Worm (Caenorhabditis elegans) whole organism, late embryonic: ENCODE measurements around the gene erfa-1.

Experiments
- C08G9.2 ChIP-seq: sonication (generic microtip); optimal IDR thresholded peaks from 2 replicates; lab custom pipeline; 2016; ENCODE audit warnings: mild to moderate bottlenecking, missing genetic modification characterization, moderate library complexity, missing compliant biosample characterization
- F13H6.1 ChIP-seq: sonication (generic microtip); optimal IDR thresholded peaks from 2 replicates; lab custom pipeline; 2016; ENCODE audit warnings: missing genetic modification characterization, missing compliant biosample characterization
- T23F11.4 ChIP-seq: fragments of 200-800 bp; sonication (Bioruptor generic); optimal IDR thresholded peaks from 2 replicates; lab custom pipeline; 2018; ENCODE audit warnings: mild to moderate bottlenecking, missing genetic modification characterization, missing compliant biosample characterization
- ahr-1 ChIP-seq: sonication (generic microtip); optimal IDR thresholded peaks from 2 replicates; lab custom pipeline; 2016; ENCODE audit warnings: missing genetic modification characterization, missing compliant biosample characterization
- ceh-19 ChIP-seq: fragments of 200-800 bp; sonication (Bioruptor generic); optimal IDR thresholded peaks from 2 replicates; lab custom pipeline; 2018; ENCODE audit warnings: mild to moderate bottlenecking, missing genetic modification characterization, missing compliant biosample characterization
- ceh-31 ChIP-seq: sonication (generic microtip); optimal IDR thresholded peaks from 2 replicates; lab custom pipeline; 2016; ENCODE audit warnings: missing genetic modification characterization, missing compliant biosample characterization
- ceh-6 ChIP-seq: fragments of 200-800 bp; sonication (Bioruptor generic); optimal IDR thresholded peaks from 2 replicates; lab custom pipeline; 2018; ENCODE audit warnings: mild to moderate bottlenecking, missing genetic modification characterization, missing compliant biosample characterization
- ceh-9 ChIP-seq: sonication (generic microtip); optimal IDR thresholded peaks from 2 replicates; lab custom pipeline; 2016; ENCODE audit warnings: mild to moderate bottlenecking, missing genetic modification characterization, inconsistent platforms, missing compliant biosample characterization
- che-1 ChIP-seq: sonication (generic microtip); optimal IDR thresholded peaks from 2 replicates; lab custom pipeline; 2016; ENCODE audit warnings: mild to moderate bottlenecking, missing genetic modification characterization, missing compliant biosample characterization
- dmd-4 ChIP-seq: sonication (generic microtip); optimal IDR thresholded peaks from 2 replicates; lab custom pipeline; 2016; ENCODE audit warnings: borderline replicate concordance, missing genetic modification characterization, missing compliant biosample characterization
- dve-1 ChIP-seq: sonication (generic microtip); optimal IDR thresholded peaks from 2 replicates; lab custom pipeline; 2017; ENCODE audit warnings: antibody characterized with exemption, mild to moderate bottlenecking, missing genetic modification characterization, missing compliant biosample characterization
- elt-4 ChIP-seq: sonication (generic microtip); optimal IDR thresholded peaks from 2 replicates; lab custom pipeline; 2016; ENCODE audit warnings: missing genetic modification characterization, missing compliant biosample characterization
- ets-4 ChIP-seq: sonication (generic microtip); optimal IDR thresholded peaks from 2 replicates; lab custom pipeline; 2016; ENCODE audit warnings: missing genetic modification characterization, missing compliant biosample characterization
- eyg-1 ChIP-seq: sonication (generic microtip); optimal IDR thresholded peaks from 2 replicates; lab custom pipeline; 2016; ENCODE audit warnings: missing genotype, missing genetic modification characterization, missing compliant biosample characterization
- fkh-10 ChIP-seq: fragments of 150-350 bp; optimal IDR thresholded peaks from 2 replicates; lab custom pipeline; 2014; ENCODE audit warnings: missing biosample characterization, missing genetic modification reagents, missing genetic modification characterization
- hlh-8 ChIP-seq: sonication (generic microtip); optimal IDR thresholded peaks from 2 replicates; lab custom pipeline; 2016; ENCODE audit warnings: missing genotype, missing genetic modification characterization, missing compliant biosample characterization
- lim-6 ChIP-seq: sonication (generic microtip); optimal IDR thresholded peaks from 2 replicates; lab custom pipeline; 2016; ENCODE audit warnings: missing genetic modification characterization, missing compliant biosample characterization
- mec-3 ChIP-seq: sonication (generic microtip); optimal IDR thresholded peaks from 2 replicates; lab custom pipeline; 2016; ENCODE audit warnings: borderline replicate concordance, missing genetic modification characterization, missing compliant biosample characterization
- nfya-1 ChIP-seq: sonication (generic microtip); optimal IDR thresholded peaks from 2 replicates; lab custom pipeline; 2017; ENCODE audit warnings: missing genetic modification characterization, mild to moderate bottlenecking, missing compliant biosample characterization, antibody characterized with exemption, moderate library complexity
- nhr-232 ChIP-seq: sonication (generic microtip); optimal IDR thresholded peaks from 2 replicates; lab custom pipeline; 2016; ENCODE audit warnings: missing genetic modification characterization, missing compliant biosample characterization
- npax-4 ChIP-seq: sonication (generic microtip); optimal IDR thresholded peaks from 2 replicates; lab custom pipeline; 2016; ENCODE audit warnings: missing genetic modification characterization, missing compliant biosample characterization
- odd-2 ChIP-seq: sonication (generic microtip); optimal IDR thresholded peaks from 2 replicates; lab custom pipeline; 2017; ENCODE audit warnings: antibody characterized with exemption, mild to moderate bottlenecking, missing genetic modification characterization, missing compliant biosample characterization
- pag-3 ChIP-seq: sonication (generic microtip); optimal IDR thresholded peaks from 2 replicates; lab custom pipeline; 2016; ENCODE audit warnings: missing compliant biosample characterization, missing genetic modification characterization, borderline replicate concordance
- pat-9 ChIP-seq: fragments of 200-800 bp; sonication (Bioruptor generic); optimal IDR thresholded peaks from 2 replicates; lab custom pipeline; 2018; ENCODE audit warnings: mild to moderate bottlenecking, missing genetic modification characterization, moderate library complexity, missing compliant biosample characterization
- pha-4 ChIP-seq: fragments of 150-350 bp; optimal IDR thresholded peaks from 2 replicates; lab custom pipeline; 2018; ENCODE audit warnings: missing biosample characterization, missing genetic modification reagents, missing genetic modification characterization
- pros-1 ChIP-seq: fragments of 150-350 bp; optimal IDR thresholded peaks from 2 replicates; lab custom pipeline; 2014; ENCODE audit warnings: missing biosample characterization, missing genetic modification reagents, missing genetic modification characterization
- ref-2 ChIP-seq: sonication (generic microtip); optimal IDR thresholded peaks from 2 replicates; lab custom pipeline; 2016; ENCODE audit warnings: missing genetic modification characterization, missing compliant biosample characterization
- rnt-1 ChIP-seq: sonication (generic microtip); optimal IDR thresholded peaks from 2 replicates; lab custom pipeline; 2016; ENCODE audit warnings: missing genetic modification characterization, missing compliant biosample characterization
- sdc-2 ChIP-seq: sonication (generic microtip); optimal IDR thresholded peaks from 2 replicates; lab custom pipeline; 2016; ENCODE audit warnings: missing genotype, missing genetic modification characterization, missing compliant biosample characterization
- sox-4 ChIP-seq: sonication (generic microtip); optimal IDR thresholded peaks from 2 replicates; lab custom pipeline; 2017; ENCODE audit warnings: mild to moderate bottlenecking, missing genetic modification characterization, inconsistent platforms, missing compliant biosample characterization
- syd-9 ChIP-seq: sonication (generic microtip); optimal IDR thresholded peaks from 2 replicates; lab custom pipeline; 2016; ENCODE audit warnings: mild to moderate bottlenecking, missing genetic modification characterization, moderate library complexity, missing compliant biosample characterization
- tbx-2 ChIP-seq: sonication (generic microtip); optimal IDR thresholded peaks from 2 replicates; lab custom pipeline; 2016; ENCODE audit warnings: missing genetic modification characterization, missing compliant biosample characterization
- tbx-7 ChIP-seq: sonication (generic microtip); optimal IDR thresholded peaks from 2 replicates; lab custom pipeline; 2016; ENCODE audit warnings: missing genotype, missing genetic modification characterization, missing compliant biosample characterization
- unc-3 ChIP-seq, 2 experiments: fragments of 200-800 bp in 1 of 2; sonication (Bioruptor generic) in 1 of 2; sonication (generic microtip) in 1 of 2; conservative IDR thresholded peaks in 1 of 2; optimal IDR thresholded peaks in 1 of 2; 2 replicates each; pipeline versions ENCODE4 v1.3.6 to Lab custom; 2016 to 2022; ENCODE audit warnings: missing compliant biosample characterization in 2 of 2, missing genetic modification characterization in 2 of 2, missing genetic modification reagents in 1 of 2
- zip-5 ChIP-seq: sonication (generic microtip); optimal IDR thresholded peaks from 2 replicates; lab custom pipeline; 2016; ENCODE audit warnings: missing genetic modification characterization, missing compliant biosample characterization

erfa-1 gene

ce11 chrV:6436332-6436731 is 2.4 kb downstream of the erfa-1 start, which contains the start of gene hpo-19:
Gene hpo-19 (plus strand): TSS chrV:6436645.
- TF ChIP-seq ahr-1 (tag; lab: Kevin White, UChicago) (no peak), pha-4 (no peak), pag-3 (tag; lab: Kevin White, UChicago) (no peak), ceh-31 (tag; lab: Kevin White, UChicago) (no peak), lim-6 (tag; lab: Kevin White, UChicago) (no peak), sox-4 (tag; lab: Kevin White, UChicago) (no peak), rnt-1 (tag; lab: Kevin White, UChicago) (no peak), mec-3 (tag; lab: Kevin White, UChicago) (no peak), sdc-2 (tag; lab: Kevin White, UChicago) (no peak), T23F11.4 (GFP tag; lab: Kevin White, UChicago) (no peak), C08G9.2 (no peak), npax-4 (tag; lab: Kevin White, UChicago) (no peak), eyg-1 (tag; lab: Kevin White, UChicago) (no peak), tbx-2 (no peak)

ce11 chrV:6438601-6439000 is 4.7 kb downstream of the erfa-1 start, which contains the start of gene T05H4.4:
Gene T05H4.4 (plus strand): TSS chrV:6438901.
- TF ChIP-seq pat-9 (no peak), pros-1 (tag; lab: Kevin White, UChicago) (no peak)

ce11 chrV:6441613-6442012 is 7.7 kb downstream of the erfa-1 start, which contains the start of gene T05H4.15:
Gene T05H4.15 (minus strand): TSS chrV:6441713.
- TF ChIP-seq ceh-19 (GFP tag; lab: Kevin White, UChicago) = no peak
- no peak for TF ChIP-seq F13H6.1 (tag; lab: Kevin White, UChicago)
- no peak for TF ChIP-seq tbx-7
- no peak for TF ChIP-seq che-1
- TF ChIP-seq unc-3 (GFP tag; conservative IDR thresholded peaks at IDR 0.05; lab: Robert Waterston, UW) = no peak
- no peak for TF ChIP-seq unc-3 (tag; optimal IDR thresholded peaks at IDR 0.05; lab: Kevin White, UChicago)
- no peak for TF ChIP-seq ref-2 (tag; lab: Kevin White, UChicago)
- no peak for TF ChIP-seq pha-4
- no peak for TF ChIP-seq nfya-1
- TF ChIP-seq C08G9.2 = no peak
- no peak for TF ChIP-seq zip-5 (tag; lab: Kevin White, UChicago)
- no peak for TF ChIP-seq nhr-232 (tag; lab: Kevin White, UChicago)
- no peak for TF ChIP-seq elt-4 (tag; lab: Kevin White, UChicago)
- no peak for TF ChIP-seq dve-1 (tag; lab: Kevin White, UChicago)
- TF ChIP-seq dmd-4 = no peak

ce11 chrV:6442037-6442436 is 8.1 kb downstream of the erfa-1 start, which contains the start of gene T05H4.3:
Gene T05H4.3 (plus strand): TSS chrV:6442337.
- TF ChIP-seq sdc-2 (tag; lab: Kevin White, UChicago) (no peak), pat-9 (no peak), che-1 (no peak), ceh-6 (GFP tag; lab: Kevin White, UChicago) (no peak), npax-4 (tag; lab: Kevin White, UChicago) (no peak), odd-2 (tag; lab: Kevin White, UChicago) (no peak), ceh-9 (no peak), hlh-8 (tag; lab: Kevin White, UChicago) (no peak), ets-4 (tag; lab: Kevin White, UChicago) (no peak), eyg-1 (tag; lab: Kevin White, UChicago) (no peak)

- no peak for TF ChIP-seq syd-9 (tag; lab: Kevin White, UChicago)
- TF ChIP-seq fkh-10 (GFP tag; lab: Kevin White, UChicago) = no peak
Measured at ce11 chrV:6448356-6448755, 14.4 kb downstream of the erfa-1 start, which contains the start of gene fbxa-196. Gene fbxa-196 (plus strand): TSS chrV:6448656.
